Fruit fly (Drosophila melanogaster) whole organism, pupa: ENCODE data around the gene lush.

Experiments
- CG4496 ChIP-seq: fragments of 200-800 bp; sonication (Bioruptor generic); IDR thresholded peaks from 3 replicates; pipeline ENCODE4 v1.3.6; 2022; ENCODE audit warnings: missing biosample characterization, missing genetic modification characterization
- CG9948 ChIP-seq: fragments of 200-800 bp; sonication (Bioruptor generic); optimal IDR thresholded peaks from 2 replicates; lab custom pipeline; 2018; ENCODE audit warnings: missing biosample characterization, mild to moderate bottlenecking, missing genetic modification characterization, moderate library complexity
- D1 ChIP-seq: fragments of 200-800 bp; sonication (Bioruptor generic); optimal IDR thresholded peaks from 2 replicates; lab custom pipeline; 2018; ENCODE audit warnings: missing biosample characterization, mild to moderate bottlenecking, missing genetic modification characterization, moderate library complexity
- Pif1A ChIP-seq: fragments of 200-800 bp; sonication (Bioruptor generic); optimal IDR thresholded peaks from 3 replicates; lab custom pipeline; 2016; ENCODE audit warnings: missing biosample characterization, missing genetic modification characterization

DNA sequence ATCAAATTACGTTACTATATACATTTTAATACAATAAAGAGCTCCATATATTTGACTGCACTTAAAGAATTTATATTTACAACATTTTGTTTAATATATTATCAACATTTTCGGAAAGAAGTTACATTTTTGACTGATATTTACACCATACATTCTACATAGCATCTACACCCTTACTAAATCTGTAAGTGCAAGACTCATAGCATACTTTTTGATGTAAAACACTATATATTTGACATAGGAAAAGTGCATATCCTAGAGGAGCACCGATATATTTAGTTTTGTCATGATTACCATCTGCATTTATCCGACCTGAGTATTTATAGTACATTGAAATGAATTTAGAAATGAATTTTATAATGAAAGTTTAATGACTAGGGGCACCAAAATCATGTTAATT is 36.9 kb downstream of the lush start:
- TF ChIP-seq D1 (tag; lab: Kevin White, UChicago) (no peak), CG9948 (tag; lab: Kevin White, UChicago) (no peak), Pif1A (GFP tag; lab: Kevin White, UChicago) (no peak), CG4496 (GFP tag; lab: Robert Waterston, UW) (no peak)
